Fruit fly (Drosophila melanogaster) whole organism, adult: ENCODE results near the gene mtrm.

ENCODE experiments used
- CG11617 ChIP-seq: fragments of 200-800 bp; sonication (Bioruptor generic); optimal IDR thresholded peaks from 2 replicates; lab custom pipeline; 2017; ENCODE audit warnings: mild to moderate bottlenecking, missing biosample characterization, missing genetic modification reagents, missing genetic modification characterization
- CG12768 ChIP-seq: fragments of 200-800 bp; sonication (Bioruptor generic); optimal IDR thresholded peaks from 2 replicates; lab custom pipeline; 2017; ENCODE audit warnings: missing biosample characterization, missing genetic modification characterization, mild to moderate bottlenecking, moderate library complexity, missing genetic modification reagents
- CG14711 ChIP-seq: fragments of 200-800 bp; sonication (Bioruptor generic); optimal IDR thresholded peaks from 2 replicates; lab custom pipeline; 2018; ENCODE audit warnings: missing biosample characterization, mild to moderate bottlenecking, missing genetic modification characterization, moderate library complexity
- CG1620 ChIP-seq: fragments of 200-800 bp; sonication (Bioruptor generic); optimal IDR thresholded peaks from 2 replicates; lab custom pipeline; 2016; ENCODE audit warnings: missing biosample characterization, missing genetic modification characterization
- CG33017 ChIP-seq: fragments of 200-800 bp; sonication (Bioruptor generic); optimal IDR thresholded peaks from 2 replicates; lab custom pipeline; 2018; ENCODE audit warnings: missing biosample characterization, mild to moderate bottlenecking, missing genetic modification characterization, moderate library complexity
- CG5204 ChIP-seq: fragments of 200-800 bp; sonication (Bioruptor generic); optimal IDR thresholded peaks from 2 replicates; lab custom pipeline; 2016; ENCODE audit warnings: missing biosample characterization, missing genetic modification characterization
- CG7045 ChIP-seq: fragments of 200-800 bp; sonication (Bioruptor generic); optimal IDR thresholded peaks from 2 replicates; lab custom pipeline; 2017; ENCODE audit warnings: missing biosample characterization, mild to moderate bottlenecking, missing genetic modification characterization
- CG7101 ChIP-seq: fragments of 200-800 bp; sonication (Bioruptor generic); optimal IDR thresholded peaks from 2 replicates; lab custom pipeline; 2018; ENCODE audit warnings: missing biosample characterization, mild to moderate bottlenecking, missing genetic modification characterization, moderate library complexity
- Clk ChIP-seq: fragments of 200-800 bp; sonication (Bioruptor generic); optimal IDR thresholded peaks from 2 replicates; lab custom pipeline; 2017; ENCODE audit warnings: missing biosample characterization, missing genetic modification characterization
- Crg-1 ChIP-seq: fragments of 200-800 bp; sonication (Bioruptor generic); optimal IDR thresholded peaks from 2 replicates; lab custom pipeline; 2016; ENCODE audit warnings: missing biosample characterization, missing genetic modification characterization
- Hr96 ChIP-seq: fragments of 200-800 bp; sonication (Bioruptor generic); optimal IDR thresholded peaks from 2 replicates; lab custom pipeline; 2016; ENCODE audit warnings: missing biosample characterization, missing genetic modification characterization
- Mnt ChIP-seq: fragments of 200-800 bp; sonication (Bioruptor generic); optimal IDR thresholded peaks from 2 replicates; lab custom pipeline; 2016; ENCODE audit warnings: missing biosample characterization, mild to moderate bottlenecking, missing genetic modification characterization
- bab1 ChIP-seq: fragments of 200-800 bp; sonication (Bioruptor generic); optimal IDR thresholded peaks from 3 replicates; lab custom pipeline; 2019; ENCODE audit warnings: missing biosample characterization, mild to moderate bottlenecking, missing genetic modification characterization, moderate library complexity
- cic ChIP-seq: fragments of 200-800 bp; sonication (Bioruptor generic); optimal IDR thresholded peaks from 2 replicates; lab custom pipeline; 2017; ENCODE audit warnings: missing biosample characterization, mild to moderate bottlenecking, missing genetic modification characterization, moderate library complexity
- cnc ChIP-seq, 2 experiments: fragments of >200 bp; optimal IDR thresholded peaks; 2 replicates each; lab custom pipeline; 2017
- kay ChIP-seq: fragments of 200-800 bp; sonication (Bioruptor generic); peaks from one replicate; lab custom pipeline; 2016; ENCODE audit warnings: missing biosample characterization, missing genetic modification characterization, borderline replicate concordance
- ovo ChIP-seq: fragments of 200-800 bp; sonication (Bioruptor generic); optimal IDR thresholded peaks from 2 replicates; lab custom pipeline; 2016; ENCODE audit warnings: missing biosample characterization, missing genetic modification characterization
- pad ChIP-seq: fragments of 200-800 bp; sonication (Bioruptor generic); optimal IDR thresholded peaks from 3 replicates; lab custom pipeline; 2017; ENCODE audit warnings: missing biosample characterization, missing genetic modification characterization, mild to moderate bottlenecking, moderate library complexity, missing genetic modification reagents
- tj ChIP-seq: fragments of 200-800 bp; sonication (Bioruptor generic); optimal IDR thresholded peaks from 3 replicates; lab custom pipeline; 2017; ENCODE audit warnings: missing biosample characterization, mild to moderate bottlenecking, missing genetic modification characterization, moderate library complexity
- toe ChIP-seq: fragments of 200-800 bp; sonication (Bioruptor generic); optimal IDR thresholded peaks from 2 replicates; lab custom pipeline; 2016; ENCODE audit warnings: missing biosample characterization, missing genetic modification characterization

mtrm gene

dm6 chr3L:8411439-8411897, 1.3 kb upstream of the mtrm start, which contains the start of gene Exo70:
TSS of gene Exo70 (plus strand) at chr3L:8411851.
- TF ChIP-seq CG5204 (GFP tag; lab: Kevin White, UChicago): no peak
- no peak for TF ChIP-seq cic (GFP tag; lab: Kevin White, UChicago)
- peak; percentile 8 for TF ChIP-seq ovo (GFP tag; lab: Kevin White, UChicago)
- peak; percentile 12 for TF ChIP-seq Mnt (GFP tag; lab: Kevin White, UChicago)
- TF ChIP-seq CG14711 (tag; lab: Kevin White, UChicago): peak; percentile 21
- TF ChIP-seq CG11617 (GFP tag; lab: Kevin White, UChicago): peak; percentile 1
- no peak for TF ChIP-seq bab1
- TF ChIP-seq CG7101 (tag; lab: Kevin White, UChicago): peak; percentile 15
- TF ChIP-seq CG7045: no peak

dm6 chr3L:8418984-8419383, 6.2 kb downstream of the mtrm start:
- no peak for TF ChIP-seq cic (GFP tag; lab: Kevin White, UChicago)

DNA sequence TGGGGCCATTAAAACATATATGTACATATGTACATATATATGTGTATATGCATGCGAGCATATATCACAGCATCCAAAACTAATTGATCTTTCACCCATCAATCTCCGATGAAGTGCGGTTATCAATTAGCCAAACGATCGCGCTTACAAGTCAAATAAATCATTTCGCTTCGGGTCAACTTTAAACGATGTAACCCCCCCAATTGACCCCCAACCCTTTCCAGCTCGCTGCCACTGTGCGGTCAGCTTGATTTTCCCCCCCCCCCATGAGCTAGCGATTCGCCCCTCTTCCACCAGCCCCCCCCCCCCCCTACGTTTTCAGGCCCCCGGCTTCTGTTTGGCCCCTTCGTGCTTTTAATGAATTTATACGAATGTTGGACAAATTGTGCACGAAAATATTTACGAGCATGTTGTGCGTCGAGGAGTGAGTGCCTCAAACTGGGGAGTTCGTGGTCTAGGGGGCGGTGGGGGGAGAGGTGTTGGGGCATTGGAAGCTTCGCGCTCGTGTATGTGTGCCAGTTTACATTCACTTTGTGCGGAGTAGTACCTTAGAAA, 6.9 kb downstream of the mtrm start:
- TF ChIP-seq CG12768 (GFP tag; lab: Kevin White, UChicago): no peak
- TF ChIP-seq CG11617 (GFP tag; lab: Kevin White, UChicago): no peak
- no peak for TF ChIP-seq CG5204 (GFP tag; lab: Kevin White, UChicago)
- TF ChIP-seq pad (GFP tag; lab: Kevin White, UChicago): no peak

DNA sequence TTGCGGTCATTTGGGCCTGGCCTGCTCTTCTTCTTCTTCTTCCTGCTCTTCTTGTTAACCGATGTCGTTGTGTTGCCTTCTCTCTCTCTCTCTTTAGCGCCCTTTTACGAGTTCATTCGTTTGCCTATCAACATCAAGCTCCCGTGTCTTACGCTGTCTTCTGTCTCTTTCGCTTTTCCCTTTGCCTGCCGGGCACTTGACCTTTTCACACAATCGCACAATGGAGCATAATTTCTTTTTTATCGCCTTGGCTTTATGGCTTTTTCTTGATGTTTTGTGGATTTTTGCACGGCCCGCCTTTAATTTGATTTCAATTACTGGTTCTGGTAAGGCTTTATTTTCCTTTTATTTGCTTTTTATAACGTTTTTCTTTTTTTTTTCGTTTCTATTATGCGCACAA, 8.5 kb downstream of the mtrm start:
- no peak for TF ChIP-seq CG5204 (GFP tag; lab: Kevin White, UChicago)
- TF ChIP-seq CG14711 (tag; lab: Kevin White, UChicago): no peak
- no peak for TF ChIP-seq Clk
- TF ChIP-seq kay (GFP tag; lab: Kevin White, UChicago): no peak
- TF ChIP-seq tj (GFP tag; lab: Kevin White, UChicago): no peak
- no peak for TF ChIP-seq ovo (GFP tag; lab: Kevin White, UChicago)
- no peak for TF ChIP-seq CG7045
- no peak for TF ChIP-seq Mnt (GFP tag; lab: Kevin White, UChicago)
- no peak for TF ChIP-seq cic (GFP tag; lab: Kevin White, UChicago)
- no peak for TF ChIP-seq CG33017 (tag; lab: Kevin White, UChicago)

- TF ChIP-seq kay (GFP tag; lab: Kevin White, UChicago) (no peak), cic (GFP tag; lab: Kevin White, UChicago) (peak; percentile 24)
Measured at dm6 chr3L:8421808-8422586, 9.2 kb downstream of the mtrm start, which contains the start of gene CG32354. TSS of gene CG32354 (minus strand) at chr3L:8422205.

- TF ChIP-seq CG7045 (no peak), CG14711 (tag; lab: Kevin White, UChicago) (no peak), kay (GFP tag; lab: Kevin White, UChicago) (no peak), toe (GFP tag; lab: Kevin White, UChicago) (no peak), cnc (optimal IDR thresholded peaks at IDR 0.05; lab: Kevin White, UChicago) (no peak), CG7101 (tag; lab: Kevin White, UChicago) (no peak), tj (GFP tag; lab: Kevin White, UChicago) (no peak), ovo (GFP tag; lab: Kevin White, UChicago) (no peak), pad (GFP tag; lab: Kevin White, UChicago) (no peak), CG5204 (GFP tag; lab: Kevin White, UChicago) (no peak), CG33017 (tag; lab: Kevin White, UChicago) (no peak), Mnt (GFP tag; lab: Kevin White, UChicago) (no peak), bab1 (no peak), CG12768 (GFP tag; lab: Kevin White, UChicago) (no peak), Clk (no peak), Crg-1 (GFP tag; lab: Kevin White, UChicago) (no peak), Hr96 (no peak), CG11617 (GFP tag; lab: Kevin White, UChicago) (no peak), CG1620 (GFP tag; lab: Kevin White, UChicago) (no peak), cic (GFP tag; lab: Kevin White, UChicago) (no peak)
Measured at dm6 chr3L:8423156-8423555, 10.3 kb downstream of the mtrm start.

DNA sequence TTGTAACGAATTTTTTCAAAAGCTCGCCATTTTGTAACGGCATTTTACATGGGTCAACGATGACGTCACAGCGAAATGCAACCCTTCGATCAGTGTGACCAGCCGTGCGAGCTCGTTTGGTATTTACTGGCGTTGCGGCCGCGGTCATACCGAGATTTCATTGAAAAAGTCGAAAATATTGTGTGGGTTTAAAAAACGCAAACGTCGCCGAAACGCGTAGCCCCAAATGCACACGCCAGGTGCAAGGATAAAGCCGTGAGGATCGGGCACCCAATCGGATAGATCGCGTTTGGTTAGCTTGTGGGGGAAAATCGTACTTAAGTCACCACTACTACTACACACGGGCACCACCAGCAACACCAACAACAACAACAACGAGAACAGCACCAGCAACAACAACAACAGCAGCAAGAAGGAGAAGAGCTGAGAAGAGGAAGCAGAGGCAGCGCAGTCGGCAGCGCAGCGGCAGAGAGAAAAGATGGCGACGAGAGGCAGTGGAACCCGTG, 12.1 kb downstream of the mtrm start, which contains the start of gene Cbl:
Cbl (plus strand) TSS at position 124 of the 506 bp plus-strand sequence.
- TF ChIP-seq cnc (optimal IDR thresholded peaks at IDR 0.05; lab: Kevin White, UChicago) (no peak), ovo (GFP tag; lab: Kevin White, UChicago) (peak; percentile 76), toe (GFP tag; lab: Kevin White, UChicago) (no peak), Mnt (GFP tag; lab: Kevin White, UChicago) (peak; percentile 39), Hr96 (no peak), Crg-1 (GFP tag; lab: Kevin White, UChicago) (no peak), bab1 (peak; percentile 47), tj (GFP tag; lab: Kevin White, UChicago) (peak; percentile 47), Clk (no peak), CG1620 (GFP tag; lab: Kevin White, UChicago) (no peak), kay (GFP tag; lab: Kevin White, UChicago) (no peak), CG14711 (tag; lab: Kevin White, UChicago) (peak; percentile 18), CG11617 (GFP tag; lab: Kevin White, UChicago) (no peak), CG33017 (tag; lab: Kevin White, UChicago) (no peak), cic (GFP tag; lab: Kevin White, UChicago) (peak; percentile 73), CG12768 (GFP tag; lab: Kevin White, UChicago) (no peak), CG7045 (no peak), pad (GFP tag; lab: Kevin White, UChicago) (peak; percentile 62), CG7101 (tag; lab: Kevin White, UChicago) (peak; percentile 11), CG5204 (GFP tag; lab: Kevin White, UChicago) (no peak)
